Worm (Caenorhabditis elegans) whole organism, midembryonic: ENCODE measurements around the gene H14N18.4.

ENCODE experiments used
- T22C8.4 ChIP-seq: fragments of 200-800 bp; sonication (Bioruptor generic); IDR thresholded peaks from 2 replicates; pipeline ENCODE4 v1.3.6; 2022; ENCODE audit warnings: missing genetic modification characterization, missing compliant biosample characterization
- flt-1 ChIP-seq: fragments of 200-800 bp; sonication (Bioruptor generic); IDR thresholded peaks from 2 replicates; pipeline ENCODE4 v1.3.6; 2022; ENCODE audit warnings: missing genetic modification characterization, missing compliant biosample characterization
- klf-2 ChIP-seq: fragments of 200-800 bp; sonication (Bioruptor generic); conservative IDR thresholded peaks from 2 replicates; pipeline ENCODE4 v1.3.6; 2022; ENCODE audit warnings: missing genetic modification reagents, missing genetic modification characterization, missing compliant biosample characterization
- tab-1 ChIP-seq: fragments of 200-800 bp; sonication (Bioruptor generic); IDR thresholded peaks from 2 replicates; pipeline ENCODE4 v1.3.6; 2022; ENCODE audit warnings: missing genetic modification characterization, missing compliant biosample characterization
- ztf-23 ChIP-seq: fragments of 200-800 bp; sonication (Bioruptor generic); IDR thresholded peaks from 2 replicates; pipeline ENCODE4 v1.3.6; 2022; ENCODE audit warnings: missing genetic modification reagents, missing genetic modification characterization, missing compliant biosample characterization
- ztf-29 ChIP-seq: fragments of 200-800 bp; sonication (Bioruptor generic); IDR thresholded peaks from 2 replicates; pipeline ENCODE4 v1.3.6; 2022; ENCODE audit warnings: missing genetic modification reagents, missing genetic modification characterization, missing compliant biosample characterization

ce11 chrV:8932318-8932717, 3.5 kb upstream of the H14N18.4 start, which contains the start of gene H14N18.2:
- TF ChIP-seq flt-1 (GFP tag; lab: Robert Waterston, UW) (no peak), ztf-29 (GFP tag; lab: Robert Waterston, UW) (no peak), tab-1 (GFP tag; lab: Robert Waterston, UW) (no peak), ztf-23 (GFP tag; lab: Robert Waterston, UW) (no peak), klf-2 (GFP tag; lab: Robert Waterston, UW) (no peak), T22C8.4 (GFP tag; lab: Robert Waterston, UW) (no peak)
